Worm (Caenorhabditis elegans): Measurements from ENCODE around the gene srt-22.

DNA sequence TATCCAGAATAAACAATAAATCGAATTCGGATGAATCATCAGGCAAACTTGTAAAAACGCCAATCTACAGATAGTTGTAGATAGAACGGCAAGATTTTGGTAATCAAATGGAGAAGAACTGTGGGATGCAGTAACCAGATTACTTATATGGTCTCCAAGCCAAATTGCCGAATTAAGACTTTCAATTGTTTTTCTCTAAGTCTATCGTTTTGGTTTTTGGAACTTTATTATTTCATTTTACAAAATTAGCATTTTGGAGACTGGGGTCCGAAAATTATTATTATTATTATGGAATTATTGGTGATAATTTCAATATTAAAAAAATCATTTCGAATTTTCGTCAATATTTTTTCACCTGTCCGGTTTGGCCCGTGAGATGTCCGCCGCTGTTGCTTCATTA is 23.6 kb upstream of the srt-22 start, which contains the start of gene clec-228:
- TF ChIP-seq zag-1 (tag; optimal IDR thresholded peaks at IDR 0.05), result no peak
- TF ChIP-seq Y48G9A.11 (GFP tag; IDR thresholded peaks at IDR 0.05), result no peak
- no peak for TF ChIP-seq nhr-77 (tag; optimal IDR thresholded peaks at IDR 0.05)
- no peak for TF ChIP-seq nhr-28 (tag; optimal IDR thresholded peaks at IDR 0.05)
- no peak for TF ChIP-seq nhr-25 (tag; optimal IDR thresholded peaks at IDR 0.05; ENCODE audit: borderline replicate concordance, insufficient read depth)
- no peak for TF ChIP-seq daf-12 (tag; optimal IDR thresholded peaks at IDR 0.05)
- no peak for TF ChIP-seq skn-1 (tag; optimal IDR thresholded peaks at IDR 0.05)
- TF ChIP-seq snpc-4 (tag; optimal IDR thresholded peaks at IDR 0.05), result no peak
- TF ChIP-seq ztf-11 (tag; optimal IDR thresholded peaks at IDR 0.05), result no peak
- TF ChIP-seq nhr-76 (tag; optimal IDR thresholded peaks at IDR 0.05), result no peak
